Worm (Caenorhabditis elegans): ENCODE data around the gene ugt-55.

Gene ugt-55

ce11 chrV:12296794-12297193 is 40.3 kb downstream of the ugt-55 start:
- TF ChIP-seq elt-3 (tag; optimal IDR thresholded peaks at IDR 0.05) (peak in 1 of 6 experiments; percentile 32), mdl-1 (tag; optimal IDR thresholded peaks at IDR 0.05) (peak in 1 of 2 experiments; percentile 17), hpl-2 (GFP tag; optimal IDR thresholded peaks at IDR 0.05) (no peak), unc-130 (tag; optimal IDR thresholded peaks at IDR 0.05) (no peak), sup-37 (GFP tag; optimal IDR thresholded peaks at IDR 0.05) (no peak), nhr-20 (tag; optimal IDR thresholded peaks at IDR 0.05) (peak; percentile 10), C16A3.4 (tag; optimal IDR thresholded peaks at IDR 0.05) (no peak), vab-15 (tag; optimal IDR thresholded peaks at IDR 0.05) (no peak), mef-2 (tag; optimal IDR thresholded peaks at IDR 0.05) (no peak), hlh-4 (tag; optimal IDR thresholded peaks at IDR 0.05) (no peak), nhr-12 (tag; optimal IDR thresholded peaks at IDR 0.05) (no peak), blmp-1 (tag; optimal IDR thresholded peaks at IDR 0.05) (peak; percentile 64), fkh-8 (tag; optimal IDR thresholded peaks at IDR 0.05) (no peak), egl-13 (tag; optimal IDR thresholded peaks at IDR 0.05) (no peak), ets-5 (GFP tag; IDR thresholded peaks at IDR 0.05) (no peak), F16B12.6 (tag; optimal IDR thresholded peaks at IDR 0.05) (no peak), efl-1 (optimal IDR thresholded peaks at IDR 0.05) (no peak), efl-1 (GFP tag; optimal IDR thresholded peaks at IDR 0.05 in 1 of 2) (no peak), Y116A8C.19 (tag; optimal IDR thresholded peaks at IDR 0.05; ENCODE audit: borderline replicate concordance) (no peak), nhr-90 (tag; optimal IDR thresholded peaks at IDR 0.05; ENCODE audit: poor library complexity) (no peak), ama-1 (optimal IDR thresholded peaks at IDR 0.05) (no peak), egl-27 (tag; optimal IDR thresholded peaks at IDR 0.05) (no peak), irx-1 (tag; optimal IDR thresholded peaks at IDR 0.05) (no peak), sox-4 (tag; optimal IDR thresholded peaks at IDR 0.05) (no peak), mep-1 (tag; optimal IDR thresholded peaks at IDR 0.05) (peak; percentile 1), alr-1 (tag; optimal IDR thresholded peaks at IDR 0.05; ENCODE audit: borderline replicate concordance) (no peak), fkh-4 (tag; optimal IDR thresholded peaks at IDR 0.05; ENCODE audit: borderline replicate concordance) (no peak), ztf-11 (tag; optimal IDR thresholded peaks at IDR 0.05) (no peak), lin-15B (tag; optimal IDR thresholded peaks at IDR 0.05) (no peak), dsc-1 (tag; optimal IDR thresholded peaks at IDR 0.05) (no peak), swsn-7 (tag; optimal IDR thresholded peaks at IDR 0.05) (no peak), lin-14 (GFP tag; optimal IDR thresholded peaks at IDR 0.05) (peak; percentile 44), mab-9 (GFP tag; IDR thresholded peaks at IDR 0.05) (no peak), xbp-1 (tag; optimal IDR thresholded peaks at IDR 0.05) (no peak), jun-1 (tag; optimal IDR thresholded peaks at IDR 0.05) (no peak), nhr-11 (tag; optimal IDR thresholded peaks at IDR 0.05) (no peak), ztf-4 (tag; optimal IDR thresholded peaks at IDR 0.05) (no peak), ceh-88 (GFP tag; IDR thresholded peaks at IDR 0.05) (no peak), lsy-2 (tag; optimal IDR thresholded peaks at IDR 0.05) (no peak), hlh-17 (GFP tag; optimal IDR thresholded peaks at IDR 0.05; ENCODE audit: borderline replicate concordance) (no peak), zip-4 (GFP tag; optimal IDR thresholded peaks at IDR 0.05) (no peak), tbx-2 (tag; optimal IDR thresholded peaks at IDR 0.05) (no peak), skn-1 (tag; optimal IDR thresholded peaks at IDR 0.05) (no peak), zag-1 (tag; optimal IDR thresholded peaks at IDR 0.05) (no peak), lin-39 (tag; optimal IDR thresholded peaks at IDR 0.05) (no peak), nhr-84 (tag; optimal IDR thresholded peaks at IDR 0.05) (no peak), fos-1 (tag; optimal IDR thresholded peaks at IDR 0.05) (no peak), fkh-10 (GFP tag; optimal IDR thresholded peaks at IDR 0.05) (no peak), tlp-1 (tag; optimal IDR thresholded peaks at IDR 0.05) (no peak), nhr-85 (tag) (peak; percentile 74)
